Worm (Caenorhabditis elegans) whole organism, L2 larva: ENCODE measurements around the gene F35C5.12.
A peak's percentile ranks its signal among the peaks of the same experiment; 100 is the strongest.

Source experiments
- C34F6.9 ChIP-seq: fragments of 150-350 bp; optimal IDR thresholded peaks from 2 replicates; lab custom pipeline; 2014; ENCODE audit warnings: missing biosample characterization, missing genetic modification characterization
- F13H6.1 ChIP-seq: sonication (generic microtip); optimal IDR thresholded peaks from 2 replicates; lab custom pipeline; 2016; ENCODE audit warnings: missing genetic modification characterization, missing compliant biosample characterization
- R02D3.7 ChIP-seq: fragments of 150-350 bp; optimal IDR thresholded peaks from 2 replicates; lab custom pipeline; 2014; ENCODE audit warnings: missing biosample characterization, missing genetic modification characterization
- Y55F3AM.14 ChIP-seq: fragments of 200-800 bp; sonication (Bioruptor generic); optimal IDR thresholded peaks from 2 replicates; lab custom pipeline; 2018; ENCODE audit warnings: mild to moderate bottlenecking, missing genetic modification characterization, missing compliant biosample characterization
- alr-1 ChIP-seq: fragments of 150-350 bp; optimal IDR thresholded peaks from 2 replicates; lab custom pipeline; 2014; ENCODE audit warnings: missing biosample characterization, missing genetic modification characterization
- aly-2 ChIP-seq: fragments of 150-350 bp; optimal IDR thresholded peaks from 2 replicates; lab custom pipeline; 2014; ENCODE audit warnings: missing biosample characterization, missing genetic modification characterization
- ama-1 ChIP-seq: fragments of 150-350 bp; optimal IDR thresholded peaks from 2 replicates; lab custom pipeline; 2018; ENCODE audit warnings: inconsistent platforms
- ceh-82 ChIP-seq: fragments of 150-350 bp; optimal IDR thresholded peaks from 2 replicates; lab custom pipeline; 2014; ENCODE audit warnings: missing biosample characterization, missing genetic modification characterization
- crh-2 ChIP-seq: sonication (generic microtip); optimal IDR thresholded peaks from 2 replicates; lab custom pipeline; 2017; ENCODE audit warnings: missing biosample characterization, missing genetic modification characterization
- egl-27 ChIP-seq: sonication (generic microtip); optimal IDR thresholded peaks from 3 replicates; lab custom pipeline; 2017; ENCODE audit warnings: missing biosample characterization, missing genetic modification reagents, missing genetic modification characterization
- elt-1 ChIP-seq: fragments of 150-350 bp; optimal IDR thresholded peaks from 2 replicates; lab custom pipeline; 2014; ENCODE audit warnings: missing biosample characterization, missing genetic modification characterization
- elt-3 ChIP-seq: sonication (generic microtip); optimal IDR thresholded peaks from 2 replicates; lab custom pipeline; 2017; ENCODE audit warnings: missing biosample characterization, missing genetic modification characterization
- fos-1 ChIP-seq: fragments of 150-350 bp; optimal IDR thresholded peaks from 2 replicates; lab custom pipeline; 2014; ENCODE audit warnings: missing biosample characterization, missing genetic modification characterization
- gmeb-1 ChIP-seq: fragments of 150-350 bp; optimal IDR thresholded peaks from 2 replicates; lab custom pipeline; 2014; ENCODE audit warnings: missing biosample characterization, missing genetic modification characterization
- lsy-2 ChIP-seq, 2 experiments: fragments of 150-350 bp in 1 of 2; sonication (generic microtip) in 1 of 2; optimal IDR thresholded peaks; 2 replicates each; lab custom pipeline; 2014 to 2017; ENCODE audit warnings: missing biosample characterization in 2 of 2, missing genetic modification characterization in 2 of 2
- mbf-1 ChIP-seq: sonication (generic microtip); optimal IDR thresholded peaks from 2 replicates; lab custom pipeline; 2017; ENCODE audit warnings: missing biosample characterization, missing genetic modification characterization
- mdl-1 ChIP-seq, 2 experiments: fragments of 150-350 bp in 1 of 2; sonication (generic microtip) in 1 of 2; optimal IDR thresholded peaks; 2 replicates each; lab custom pipeline; 2017; ENCODE audit warnings: missing biosample characterization in 2 of 2, missing genetic modification characterization in 2 of 2
- nhr-10 ChIP-seq: sonication (generic microtip); optimal IDR thresholded peaks from 2 replicates; lab custom pipeline; 2017; ENCODE audit warnings: missing biosample characterization, missing genetic modification characterization
- nhr-129 ChIP-seq: fragments of 150-350 bp; optimal IDR thresholded peaks from 2 replicates; lab custom pipeline; 2014; ENCODE audit warnings: missing biosample characterization, missing genetic modification characterization
- nhr-21 ChIP-seq: fragments of 150-350 bp; optimal IDR thresholded peaks from 2 replicates; lab custom pipeline; 2014; ENCODE audit warnings: missing biosample characterization, missing genetic modification characterization
- nhr-23 ChIP-seq: fragments of 150-350 bp; optimal IDR thresholded peaks from 2 replicates; lab custom pipeline; 2014; ENCODE audit warnings: missing biosample characterization, missing genetic modification reagents, missing genetic modification characterization
- nhr-6 ChIP-seq: fragments of 150-350 bp; optimal IDR thresholded peaks from 2 replicates; lab custom pipeline; 2014; ENCODE audit warnings: missing biosample characterization, missing genetic modification characterization
- nhr-77 ChIP-seq: fragments of 150-350 bp; optimal IDR thresholded peaks from 2 replicates; lab custom pipeline; 2014; ENCODE audit warnings: missing biosample characterization, missing genetic modification characterization
- peb-1 ChIP-seq: fragments of 150-350 bp; optimal IDR thresholded peaks from 2 replicates; lab custom pipeline; 2014; ENCODE audit warnings: missing biosample characterization, missing genetic modification characterization
- sem-4 ChIP-seq: fragments of 150-350 bp; optimal IDR thresholded peaks from 2 replicates; lab custom pipeline; 2014; ENCODE audit warnings: missing biosample characterization, missing genetic modification reagents, missing genetic modification characterization
- skn-1 ChIP-seq: sonication (generic microtip); optimal IDR thresholded peaks from 2 replicates; lab custom pipeline; 2017; ENCODE audit warnings: missing biosample characterization, missing genetic modification characterization
- sma-3 ChIP-seq: sonication (generic microtip); optimal IDR thresholded peaks from 2 replicates; lab custom pipeline; 2016; ENCODE audit warnings: missing genetic modification reagents, missing genetic modification characterization, missing compliant biosample characterization
- sma-9 ChIP-seq, 2 experiments: fragments of 150-350 bp in 1 of 2; sonication (generic microtip) in 1 of 2; optimal IDR thresholded peaks; 2 replicates each; lab custom pipeline; 2014 to 2016; ENCODE audit warnings: missing genetic modification characterization in 2 of 2, mild to moderate bottlenecking in 1 of 2, missing biosample characterization in 1 of 2, missing compliant biosample characterization in 1 of 2, missing genetic modification reagents in 1 of 2, moderate library complexity in 1 of 2
- snpc-4 ChIP-seq: fragments of 150-350 bp; optimal IDR thresholded peaks from 2 replicates; lab custom pipeline; 2014; ENCODE audit warnings: missing biosample characterization, missing genetic modification characterization
- unc-39 ChIP-seq: fragments of 150-350 bp; optimal IDR thresholded peaks from 2 replicates; lab custom pipeline; 2014; ENCODE audit warnings: missing biosample characterization, missing genetic modification characterization
- unc-55 ChIP-seq: fragments of 150-350 bp; sonication (generic microtip); optimal IDR thresholded peaks from 3 replicates; lab custom pipeline; 2014; ENCODE audit warnings: missing biosample characterization, missing genetic modification reagents, missing genetic modification characterization
- ztf-4 ChIP-seq: fragments of 150-350 bp; optimal IDR thresholded peaks from 2 replicates; lab custom pipeline; 2014; ENCODE audit warnings: missing biosample characterization, missing genetic modification characterization

F35C5.12 gene

ce11 chrII:12880406-12880805, 34.0 kb downstream of the F35C5.12 start, which contains the start of gene F35C5.1:
TSS of gene F35C5.1 (plus strand) at chrII:12880804.
- TF ChIP-seq unc-39 (no peak), nhr-21 (tag; lab: Kevin White, UChicago) (no peak), nhr-10 (tag; lab: Kevin White, UChicago) (no peak), sem-4 (tag; lab: Kevin White, UChicago) (no peak), egl-27 (no peak), elt-3 (no peak), mbf-1 (tag; lab: Kevin White, UChicago) (no peak), ceh-82 (tag; lab: Kevin White, UChicago) (no peak), skn-1 (tag; lab: Kevin White, UChicago) (no peak), nhr-23 (tag; lab: Kevin White, UChicago) (no peak), nhr-6 (tag; lab: Kevin White, UChicago) (no peak), peb-1 (tag; lab: Kevin White, UChicago) (no peak), F13H6.1 (tag; lab: Kevin White, UChicago) (no peak), sma-3 (GFP tag; lab: Kevin White, UChicago) (no peak)

- TF ChIP-seq fos-1 (tag; lab: Kevin White, UChicago) (peak; percentile 36), gmeb-1 (tag; lab: Kevin White, UChicago) (peak; percentile 7), nhr-129 (tag; lab: Kevin White, UChicago) (no peak)
- TF ChIP-seq, all 48 proteins: peak for 2
Observed at ce11 chrII:12879758-12880157, 34.6 kb downstream of the F35C5.12 start.

- peak in 1 of 2 experiments; percentile 50 for TF ChIP-seq lsy-2 (tag; optimal IDR thresholded peaks at IDR 0.05; lab: Kevin White, UChicago)
- TF ChIP-seq ztf-4 (tag; lab: Kevin White, UChicago), result no peak
- peak; percentile 54 for TF ChIP-seq gmeb-1 (tag; lab: Kevin White, UChicago)
- TF ChIP-seq sma-3 (GFP tag; lab: Kevin White, UChicago), result peak; percentile 26
- no peak for TF ChIP-seq alr-1 (tag; lab: Kevin White, UChicago)
- TF ChIP-seq fos-1 (tag; lab: Kevin White, UChicago), result peak; percentile 79
- TF ChIP-seq nhr-129 (tag; lab: Kevin White, UChicago), result peak; percentile 74
- no peak for TF ChIP-seq R02D3.7 (tag; lab: Kevin White, UChicago)
- TF ChIP-seq F13H6.1 (tag; lab: Kevin White, UChicago), result peak; percentile 84
- TF ChIP-seq C34F6.9 (tag; lab: Kevin White, UChicago), result peak; percentile 43
- peak; percentile 66 for TF ChIP-seq sma-9 (GFP tag; optimal IDR thresholded peaks at IDR 0.05; lab: Kevin White, UChicago)
- TF ChIP-seq sma-9 (tag; optimal IDR thresholded peaks at IDR 0.05; lab: Kevin White, UChicago), result no peak
- TF ChIP-seq snpc-4 (tag; lab: Kevin White, UChicago), result no peak
- TF ChIP-seq nhr-77 (tag; lab: Kevin White, UChicago), result no peak
- peak; percentile 24 for TF ChIP-seq egl-27
- TF ChIP-seq mdl-1 (tag; optimal IDR thresholded peaks at IDR 0.05; lab: Kevin White, UChicago), result peak; percentile 10 to 81
- TF ChIP-seq unc-39, result no peak
- peak; percentile 66 for TF ChIP-seq crh-2 (tag; lab: Kevin White, UChicago)
- TF ChIP-seq unc-55 (GFP tag; lab: Kevin White, UChicago), result peak; percentile 18
- TF ChIP-seq ceh-82 (tag; lab: Kevin White, UChicago), result no peak
- no peak for TF ChIP-seq aly-2 (tag; lab: Kevin White, UChicago)
- TF ChIP-seq Y55F3AM.14, result no peak
- TF ChIP-seq, all 48 proteins: peak for 12
Observed at ce11 chrII:12878697-12879096, 35.7 kb downstream of the F35C5.12 start.

ce11 chrII:12878071-12878668, 36.2 kb downstream of the F35C5.12 start, which contains the start of gene gsy-1:
TSS of gene gsy-1 (minus strand) at chrII:12878121.
- no peak for TF ChIP-seq mbf-1 (tag; lab: Kevin White, UChicago)

ce11 chrII:12866079-12866478, 48.3 kb downstream of the F35C5.12 start:
- TF ChIP-seq unc-39, result no peak
- TF ChIP-seq C34F6.9 (tag; lab: Kevin White, UChicago), result no peak
- TF ChIP-seq sem-4 (tag; lab: Kevin White, UChicago), result no peak
- TF ChIP-seq nhr-23 (tag; lab: Kevin White, UChicago), result no peak

ce11 chrII:12865604-12866003, 48.8 kb downstream of the F35C5.12 start, which contains the start of gene snf-5:
TSS of gene snf-5 (minus strand) at chrII:12865785.
- TF ChIP-seq elt-3, result no peak
- no peak for TF ChIP-seq ama-1 (lab: Kevin White, UChicago)
- no peak for TF ChIP-seq unc-55 (GFP tag; lab: Kevin White, UChicago)
- TF ChIP-seq elt-1 (tag; lab: Kevin White, UChicago), result no peak
- TF ChIP-seq nhr-77 (tag; lab: Kevin White, UChicago), result no peak
- no peak for TF ChIP-seq peb-1 (tag; lab: Kevin White, UChicago)
